Worm (Caenorhabditis elegans): ENCODE data around the gene cwp-3.

DNA sequence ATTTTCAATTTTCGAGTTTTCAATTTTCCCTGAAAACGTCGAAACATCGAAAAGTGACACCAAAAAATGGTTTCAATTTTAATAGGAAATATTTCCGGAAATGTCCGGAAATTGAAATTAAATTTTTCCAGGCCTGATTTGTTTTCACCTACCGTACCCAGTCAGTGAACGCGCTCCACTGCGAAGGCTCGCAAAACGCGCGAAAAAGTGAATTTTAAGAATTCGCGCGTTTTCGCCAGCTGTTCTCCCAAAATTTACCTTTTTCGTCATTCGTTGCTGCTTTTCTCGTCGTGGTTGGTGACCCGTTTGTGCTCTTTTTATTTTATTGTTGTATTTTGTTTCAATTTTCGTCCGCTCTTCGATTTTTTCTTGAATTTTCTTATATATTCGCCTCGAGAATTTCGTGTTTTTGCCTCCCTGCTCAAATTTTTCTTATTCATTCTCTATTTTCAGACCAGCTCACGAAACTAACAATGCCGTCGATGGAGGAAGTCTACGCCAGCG is 47.4 kb downstream of the cwp-3 start, which contains the start of gene T19H12.2:
- TF ChIP-seq nhr-12 (tag; optimal IDR thresholded peaks at IDR 0.05) (no peak), ztf-4 (tag; optimal IDR thresholded peaks at IDR 0.05) (no peak), pqm-1 (tag; optimal IDR thresholded peaks at IDR 0.05) (no peak)

Measured in whole organism, L3 larva.